Worm (Caenorhabditis elegans): ENCODE data around the gene his-2.

Gene his-2

ce11 chrV:16007505-16007904 is 34.6 kb downstream of the his-2 start, which contains the start of gene str-231:
Gene str-231, minus strand, starts transcription at chrV:16007605.
- no peak for TF ChIP-seq efl-1 (optimal IDR thresholded peaks at IDR 0.05)
- peak in 1 of 2 experiments; percentile 45 for TF ChIP-seq efl-1 (GFP tag; optimal IDR thresholded peaks at IDR 0.05 in 1 of 2)
- peak; percentile 38 for TF ChIP-seq fkh-8 (tag; optimal IDR thresholded peaks at IDR 0.05)
- no peak for TF ChIP-seq nhr-47 (tag; optimal IDR thresholded peaks at IDR 0.05)

DNA sequence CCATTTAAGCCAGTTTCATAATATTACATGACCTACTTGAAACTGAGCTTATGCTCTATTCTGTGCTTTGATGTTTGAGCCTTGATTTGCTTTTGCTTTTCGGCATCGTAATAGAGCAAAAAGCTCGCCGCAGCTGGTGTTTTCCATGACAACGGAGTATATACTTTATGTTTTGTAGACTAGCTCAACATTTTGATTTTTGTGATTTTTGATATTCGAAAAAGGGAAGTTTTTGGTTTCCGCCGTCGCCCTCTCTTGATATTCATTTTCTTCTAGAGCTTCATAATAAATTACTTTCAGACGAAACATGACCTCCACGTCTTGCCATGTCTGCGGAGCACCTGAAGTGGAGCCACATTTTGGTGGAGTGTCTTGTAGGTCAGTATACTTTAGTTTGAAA is 39.8 kb downstream of the his-2 start, which contains the start of gene nhr-63:
TSS of gene nhr-63 (plus strand) at position 301 of the 400 bp plus-strand sequence.
- TF ChIP-seq efl-1 (optimal IDR thresholded peaks at IDR 0.05) (no peak), efl-1 (GFP tag; optimal IDR thresholded peaks at IDR 0.05 in 1 of 2) (peak in 1 of 2 experiments; percentile 3), sptf-1 (tag; optimal IDR thresholded peaks at IDR 0.05) (no peak), unc-62 (GFP tag; optimal IDR thresholded peaks at IDR 0.05) (no peak)

- TF ChIP-seq lin-35 (GFP tag; optimal IDR thresholded peaks at IDR 0.05) (peak; percentile 13 to 27), efl-1 (optimal IDR thresholded peaks at IDR 0.05) (peak; percentile 28 to 36), efl-1 (GFP tag; optimal IDR thresholded peaks at IDR 0.05 in 1 of 2) (peak; percentile 15 to 95), vab-15 (tag; optimal IDR thresholded peaks at IDR 0.05) (no peak), skn-1 (tag; optimal IDR thresholded peaks at IDR 0.05) (peak; percentile 69), ceh-8 (GFP tag; optimal IDR thresholded peaks at IDR 0.05) (peak; percentile 38), egl-13 (tag; optimal IDR thresholded peaks at IDR 0.05) (no peak), nhr-12 (tag; optimal IDR thresholded peaks at IDR 0.05) (no peak), rnt-1 (tag; optimal IDR thresholded peaks at IDR 0.05) (peak; percentile 10), lin-15B (tag; optimal IDR thresholded peaks at IDR 0.05) (no peak), nhr-71 (tag; optimal IDR thresholded peaks at IDR 0.05) (peak; percentile 81), mep-1 (tag; optimal IDR thresholded peaks at IDR 0.05) (peak; percentile 25), blmp-1 (tag; optimal IDR thresholded peaks at IDR 0.05) (peak; percentile 88), swsn-7 (tag; optimal IDR thresholded peaks at IDR 0.05) (peak; percentile 36), unc-98 (GFP tag; IDR thresholded peaks at IDR 0.05) (no peak), snu-23 (GFP tag; optimal IDR thresholded peaks at IDR 0.05) (peak; percentile 46), pax-3 (tag; optimal IDR thresholded peaks at IDR 0.05) (peak; percentile 36), nhr-28 (tag; optimal IDR thresholded peaks at IDR 0.05) (no peak), mdl-1 (tag; optimal IDR thresholded peaks at IDR 0.05) (peak in 1 of 2 experiments; percentile 53), C04F5.9 (tag; optimal IDR thresholded peaks at IDR 0.05) (no peak), lsy-2 (tag; optimal IDR thresholded peaks at IDR 0.05) (peak; percentile 2 to 43), dpl-1 (GFP tag; optimal IDR thresholded peaks at IDR 0.05) (peak in 1 of 3 experiments; percentile 30), fkh-8 (tag; optimal IDR thresholded peaks at IDR 0.05) (peak; percentile 88), F16B12.6 (tag; optimal IDR thresholded peaks at IDR 0.05) (no peak), mab-9 (GFP tag; IDR thresholded peaks at IDR 0.05) (no peak), xbp-1 (tag; optimal IDR thresholded peaks at IDR 0.05) (peak; percentile 17), zip-4 (GFP tag; optimal IDR thresholded peaks at IDR 0.05) (no peak), snpc-4 (tag; optimal IDR thresholded peaks at IDR 0.05) (peak; percentile 5), lin-14 (GFP tag; optimal IDR thresholded peaks at IDR 0.05) (peak; percentile 84), alr-1 (tag; optimal IDR thresholded peaks at IDR 0.05; ENCODE audit: borderline replicate concordance) (no peak), nhr-77 (tag; optimal IDR thresholded peaks at IDR 0.05) (peak; percentile 51), ceh-82 (tag; optimal IDR thresholded peaks at IDR 0.05) (peak in 2 of 3 experiments; percentile 16 to 49), tbx-2 (tag; optimal IDR thresholded peaks at IDR 0.05) (peak; percentile 11), hlh-4 (tag; optimal IDR thresholded peaks at IDR 0.05) (peak; percentile 80), ceh-88 (GFP tag; IDR thresholded peaks at IDR 0.05) (no peak), nhr-90 (tag; optimal IDR thresholded peaks at IDR 0.05; ENCODE audit: poor library complexity) (peak; percentile 36), elt-3 (tag; optimal IDR thresholded peaks at IDR 0.05) (peak in 1 of 6 experiments; percentile 21), dsc-1 (tag; optimal IDR thresholded peaks at IDR 0.05) (no peak), nhr-237 (tag; optimal IDR thresholded peaks at IDR 0.05) (peak; percentile 18), ama-1 (optimal IDR thresholded peaks at IDR 0.05) (no peak), ztf-4 (tag; optimal IDR thresholded peaks at IDR 0.05) (no peak), nhr-85 (tag) (peak; percentile 85), lin-13 (GFP tag; optimal IDR thresholded peaks at IDR 0.05) (no peak), jun-1 (tag; optimal IDR thresholded peaks at IDR 0.05) (peak; percentile 93), mef-2 (tag; optimal IDR thresholded peaks at IDR 0.05) (no peak), sox-4 (tag; optimal IDR thresholded peaks at IDR 0.05) (peak; percentile 7)
These were observed 41.6 kb downstream of the his-2 start, which contains the start of gene nhr-50 for ce11 chrV:16000433-16000832. Gene nhr-50, minus strand, starts transcription at chrV:16000631.
